Fruit fly (Drosophila melanogaster) whole organism, pupa: ENCODE data around the gene CG14971.

Experiments used
- CG10348 ChIP-seq: fragments of 200-800 bp; sonication (Bioruptor generic); IDR thresholded peaks from 2 replicates; pipeline ENCODE4 v1.3.6; 2022; ENCODE audit warnings: missing biosample characterization, missing genetic modification characterization
- CG12605 ChIP-seq: fragments of 200-800 bp; sonication (Bioruptor generic); IDR thresholded peaks from 2 replicates; pipeline ENCODE4 v1.3.6; 2022; ENCODE audit warnings: missing biosample characterization, missing genetic modification characterization
- CG13204 ChIP-seq: fragments of 200-800 bp; sonication (Bioruptor generic); optimal IDR thresholded peaks from 2 replicates; lab custom pipeline; 2018; ENCODE audit warnings: missing biosample characterization, mild to moderate bottlenecking, missing genetic modification characterization, moderate library complexity
- CG14655 ChIP-seq: fragments of 200-800 bp; sonication (Bioruptor generic); optimal IDR thresholded peaks from 3 replicates; lab custom pipeline; 2017; ENCODE audit warnings: mild to moderate bottlenecking, missing biosample characterization, missing genetic modification reagents, missing genetic modification characterization
- CG15710 ChIP-seq: fragments of 200-800 bp; sonication (Bioruptor generic); optimal IDR thresholded peaks from 2 replicates; lab custom pipeline; 2018; ENCODE audit warnings: missing biosample characterization, mild to moderate bottlenecking, missing genetic modification characterization, moderate library complexity
- CG17806 ChIP-seq: fragments of 200-800 bp; sonication (Bioruptor generic); optimal IDR thresholded peaks from 2 replicates; lab custom pipeline; 2018; ENCODE audit warnings: missing biosample characterization, mild to moderate bottlenecking, missing genetic modification characterization, moderate library complexity
- CG32121 ChIP-seq: fragments of 200-800 bp; sonication (Bioruptor generic); IDR thresholded peaks from 2 replicates; pipeline ENCODE4 v1.3.6; 2022; ENCODE audit warnings: missing biosample characterization, missing genetic modification characterization
- CG34367 ChIP-seq: fragments of 200-800 bp; sonication (Bioruptor generic); optimal IDR thresholded peaks from 2 replicates; lab custom pipeline; 2018; ENCODE audit warnings: missing biosample characterization, mild to moderate bottlenecking, missing genetic modification characterization
- CG4496 ChIP-seq: fragments of 200-800 bp; sonication (Bioruptor generic); IDR thresholded peaks from 3 replicates; pipeline ENCODE4 v1.3.6; 2022; ENCODE audit warnings: missing biosample characterization, missing genetic modification characterization
- CG8159 ChIP-seq: fragments of 200-800 bp; sonication (Bioruptor generic); optimal IDR thresholded peaks from 3 replicates; lab custom pipeline; 2018; ENCODE audit warnings: missing biosample characterization, mild to moderate bottlenecking, missing genetic modification characterization, moderate library complexity
- CG8301 ChIP-seq: fragments of 200-800 bp; sonication (Bioruptor generic); optimal IDR thresholded peaks from 2 replicates; lab custom pipeline; 2018; ENCODE audit warnings: missing biosample characterization, mild to moderate bottlenecking, missing genetic modification characterization
- CG9948 ChIP-seq: fragments of 200-800 bp; sonication (Bioruptor generic); optimal IDR thresholded peaks from 2 replicates; lab custom pipeline; 2018; ENCODE audit warnings: missing biosample characterization, mild to moderate bottlenecking, missing genetic modification characterization, moderate library complexity
- D1 ChIP-seq: fragments of 200-800 bp; sonication (Bioruptor generic); optimal IDR thresholded peaks from 2 replicates; lab custom pipeline; 2018; ENCODE audit warnings: missing biosample characterization, mild to moderate bottlenecking, missing genetic modification characterization, moderate library complexity
- EcR ChIP-seq: fragments of 200-800 bp; sonication (Bioruptor generic); optimal IDR thresholded peaks from 3 replicates; lab custom pipeline; 2019; ENCODE audit warnings: missing biosample characterization, missing genetic modification characterization, mild to moderate bottlenecking, moderate library complexity, missing genetic modification reagents
- Ets98B ChIP-seq: fragments of 200-800 bp; sonication (Bioruptor generic); IDR thresholded peaks from 2 replicates; pipeline ENCODE4 v1.3.6; 2022; ENCODE audit warnings: missing biosample characterization, missing genetic modification characterization
- Pif1A ChIP-seq: fragments of 200-800 bp; sonication (Bioruptor generic); optimal IDR thresholded peaks from 3 replicates; lab custom pipeline; 2016; ENCODE audit warnings: missing biosample characterization, missing genetic modification characterization
- Pif1B ChIP-seq: fragments of 200-800 bp; sonication (Bioruptor generic); optimal IDR thresholded peaks from 3 replicates; lab custom pipeline; 2016; ENCODE audit warnings: missing biosample characterization, missing genetic modification characterization
- Snoo ChIP-seq: fragments of 200-800 bp; sonication (Bioruptor generic); optimal IDR thresholded peaks from 3 replicates; lab custom pipeline; 2017; ENCODE audit warnings: missing biosample characterization, mild to moderate bottlenecking, missing genetic modification characterization, inconsistent platforms
- fd96Ca ChIP-seq: fragments of 200-800 bp; sonication (Bioruptor generic); IDR thresholded peaks from 3 replicates; pipeline ENCODE4 v1.3.6; 2022; ENCODE audit warnings: missing biosample characterization, missing genetic modification characterization
- gl ChIP-seq: fragments of 200-800 bp; sonication (Bioruptor generic); optimal IDR thresholded peaks from 2 replicates; lab custom pipeline; 2018; ENCODE audit warnings: missing biosample characterization, mild to moderate bottlenecking, missing genetic modification characterization
- rn ChIP-seq: fragments of 200-800 bp; sonication (Bioruptor generic); IDR thresholded peaks from 2 replicates; pipeline ENCODE4 v1.3.6; 2022; ENCODE audit warnings: missing biosample characterization, missing genetic modification characterization

CG14971 gene

DNA sequence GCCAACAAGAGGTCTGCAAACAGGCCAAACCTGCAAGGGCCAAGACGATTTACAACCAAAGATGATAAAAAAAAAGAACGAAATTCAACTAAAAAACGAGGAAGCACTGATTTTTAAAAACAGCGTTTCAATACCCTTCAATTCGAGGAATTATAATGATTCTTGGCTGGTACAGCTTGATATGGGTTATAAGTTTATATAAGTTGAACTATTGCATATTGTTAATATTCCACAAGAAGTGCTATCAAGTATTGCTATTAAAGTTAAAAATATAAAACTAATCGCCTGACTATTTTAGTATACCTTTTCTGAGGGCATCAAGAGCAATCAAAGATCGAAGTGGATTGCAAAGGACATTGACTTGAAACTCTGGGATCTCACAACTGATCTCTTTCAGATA is 42.9 kb upstream of the CG14971 start:
- TF ChIP-seq Snoo (tag; lab: Kevin White, UChicago) (peak; percentile 79), CG32121 (GFP tag; lab: Robert Waterston, UW) (no peak), fd96Ca (GFP tag; lab: Robert Waterston, UW) (no peak), CG14655 (GFP tag; lab: Kevin White, UChicago) (peak; percentile 51), Ets98B (no peak), CG9948 (tag; lab: Kevin White, UChicago) (peak; percentile 76), CG34367 (peak; percentile 65), D1 (tag; lab: Kevin White, UChicago) (peak; percentile 50), CG10348 (GFP tag; lab: Robert Waterston, UW) (no peak), CG17806 (peak; percentile 74), gl (tag; lab: Kevin White, UChicago) (peak; percentile 44), CG4496 (GFP tag; lab: Robert Waterston, UW) (0 out of 3 replicates have a peak, but pooled peaks have one; percentile 28), Pif1A (peak; percentile 51), EcR (GFP tag; lab: Kevin White, UChicago) (peak; percentile 85), CG8159 (tag; lab: Kevin White, UChicago) (peak; percentile 74), Pif1B (GFP tag; lab: Kevin White, UChicago) (peak; percentile 44), CG12605 (GFP tag; lab: Robert Waterston, UW) (no peak), rn (GFP tag; lab: Robert Waterston, UW) (no peak), CG15710 (peak; percentile 69), CG13204 (GFP tag; lab: Kevin White, UChicago) (peak; percentile 4), CG8301 (peak; percentile 28)

dm6 chr3L:3512998-3513397 is 41.9 kb upstream of the CG14971 start:
- TF ChIP-seq CG9948 (tag; lab: Kevin White, UChicago) (peak; percentile 90), CG10348 (GFP tag; lab: Robert Waterston, UW) (no peak), CG34367 (peak; percentile 72), Pif1B (GFP tag; lab: Kevin White, UChicago) (peak; percentile 19), Pif1A (peak; percentile 33), Ets98B (no peak), CG15710 (peak; percentile 32), CG4496 (GFP tag; lab: Robert Waterston, UW) (no peak), CG8159 (tag; lab: Kevin White, UChicago) (peak; percentile 61), CG8301 (peak; percentile 48), D1 (tag; lab: Kevin White, UChicago) (peak; percentile 28), CG13204 (GFP tag; lab: Kevin White, UChicago) (no peak), EcR (GFP tag; lab: Kevin White, UChicago) (no peak), rn (GFP tag; lab: Robert Waterston, UW) (no peak), CG12605 (GFP tag; lab: Robert Waterston, UW) (0 out of 2 replicates have a peak, but pooled peaks have one; percentile 9), fd96Ca (GFP tag; lab: Robert Waterston, UW) (no peak), gl (tag; lab: Kevin White, UChicago) (no peak), CG14655 (GFP tag; lab: Kevin White, UChicago) (peak; percentile 82), CG32121 (GFP tag; lab: Robert Waterston, UW) (no peak), Snoo (tag; lab: Kevin White, UChicago) (no peak), CG17806 (peak; percentile 76)

DNA sequence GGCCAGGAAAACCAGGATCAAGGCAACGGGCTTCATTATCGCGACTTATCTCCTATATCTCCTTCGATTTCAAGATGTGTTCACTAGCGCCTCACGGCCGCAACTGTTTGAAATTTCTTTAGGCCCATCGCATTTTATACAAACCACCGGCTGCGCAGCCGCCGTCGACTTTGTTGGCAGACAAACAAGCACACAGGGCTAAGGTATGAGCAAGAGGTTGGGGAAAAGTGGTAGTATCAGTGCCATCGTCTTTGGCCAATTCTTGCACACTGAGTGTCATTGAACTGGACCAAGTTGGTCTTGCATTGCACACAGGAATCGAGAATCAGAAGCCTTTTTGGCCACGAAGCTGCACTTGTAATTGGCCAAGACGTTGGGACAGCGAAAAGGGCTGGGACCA is 41.5 kb upstream of the CG14971 start, which contains the start of gene ImpE2:
ImpE2 (minus strand) TSS at position 115 of the 400 bp plus-strand sequence.
- no peak for TF ChIP-seq rn (GFP tag; lab: Robert Waterston, UW)
- no peak for TF ChIP-seq CG12605 (GFP tag; lab: Robert Waterston, UW)
- no peak for TF ChIP-seq Pif1A
- TF ChIP-seq D1 (tag; lab: Kevin White, UChicago): no peak
- TF ChIP-seq CG4496 (GFP tag; lab: Robert Waterston, UW): no peak
- no peak for TF ChIP-seq Ets98B
- no peak for TF ChIP-seq CG8159 (tag; lab: Kevin White, UChicago)
- TF ChIP-seq EcR (GFP tag; lab: Kevin White, UChicago): peak; percentile 73

dm6 chr3L:3503248-3503647 is 32.1 kb upstream of the CG14971 start:
- TF ChIP-seq CG14655 (GFP tag; lab: Kevin White, UChicago) (peak; percentile 25), D1 (tag; lab: Kevin White, UChicago) (no peak)

- TF ChIP-seq Pif1B (GFP tag; lab: Kevin White, UChicago) (no peak), gl (tag; lab: Kevin White, UChicago) (no peak), CG12605 (GFP tag; lab: Robert Waterston, UW) (no peak), CG17806 (no peak), CG8159 (tag; lab: Kevin White, UChicago) (peak; percentile 8), Ets98B (no peak), CG32121 (GFP tag; lab: Robert Waterston, UW) (no peak), CG8301 (peak; percentile 5), fd96Ca (GFP tag; lab: Robert Waterston, UW) (no peak), CG10348 (GFP tag; lab: Robert Waterston, UW) (no peak), D1 (tag; lab: Kevin White, UChicago) (no peak), CG4496 (GFP tag; lab: Robert Waterston, UW) (0 out of 3 replicates have a peak, but pooled peaks have one; percentile 25), Snoo (tag; lab: Kevin White, UChicago) (no peak), rn (GFP tag; lab: Robert Waterston, UW) (no peak), CG13204 (GFP tag; lab: Kevin White, UChicago) (no peak), CG14655 (GFP tag; lab: Kevin White, UChicago) (peak; percentile 35), EcR (GFP tag; lab: Kevin White, UChicago) (no peak), Pif1A (no peak), CG9948 (tag; lab: Kevin White, UChicago) (no peak), CG15710 (peak; percentile 21), CG34367 (no peak)
- TF ChIP-seq, all 21 proteins: peak for 5
These were observed 25.5 kb upstream of the CG14971 start for dm6 chr3L:3496593-3496992.
